Worm (Caenorhabditis elegans) whole organism, midembryonic: ENCODE data around the gene W06G6.17.

Experiments used
- T22C8.4 ChIP-seq: fragments of 200-800 bp; sonication (Bioruptor generic); IDR thresholded peaks from 2 replicates; pipeline ENCODE4 v1.3.6; 2022; ENCODE audit warnings: missing genetic modification characterization, missing compliant biosample characterization
- med-1 ChIP-seq: sonication (generic microtip); optimal IDR thresholded peaks from 2 replicates; lab custom pipeline; 2017; ENCODE audit warnings: missing genetic modification characterization, mild to moderate bottlenecking, missing compliant biosample characterization, antibody characterized with exemption, missing genetic modification reagents; ENCODE audit not compliant: insufficient read depth
- ref-1 ChIP-seq: fragments of 200-800 bp; sonication (Bioruptor generic); conservative IDR thresholded peaks from 2 replicates; pipeline ENCODE4 v1.3.6; 2022; ENCODE audit warnings: missing genetic modification reagents, missing genetic modification characterization, missing compliant biosample characterization

- no peak for TF ChIP-seq T22C8.4 (GFP tag; lab: Robert Waterston, UW)
- TF ChIP-seq ref-1, result no peak
- TF ChIP-seq med-1 (GFP tag; lab: Kevin White, UChicago), result no peak
Observed at ce11 chrV:16692988-16693387, 47.9 kb upstream of the W06G6.17 start.
